Worm (Caenorhabditis elegans) whole organism, early embryonic: ENCODE results near the gene C33B4.5.

Experiments used
- B0310.2 ChIP-seq: sonication (generic microtip); optimal IDR thresholded peaks from 2 replicates; lab custom pipeline; 2016; ENCODE audit warnings: mild to moderate bottlenecking, missing genetic modification characterization, missing compliant biosample characterization
- F13C5.2 ChIP-seq: sonication (generic microtip); optimal IDR thresholded peaks from 2 replicates; lab custom pipeline; 2017; ENCODE audit warnings: mild to moderate bottlenecking, missing genetic modification characterization, inconsistent platforms, missing compliant biosample characterization
- aly-1 ChIP-seq: sonication (generic microtip); optimal IDR thresholded peaks from 2 replicates; lab custom pipeline; 2016; ENCODE audit warnings: missing genetic modification characterization, missing compliant biosample characterization
- ama-1 ChIP-seq: fragments of 150-350 bp; optimal IDR thresholded peaks from 2 replicates; lab custom pipeline; 2014
- ceh-13 ChIP-seq: fragments of 200-800 bp; sonication (Bioruptor generic); optimal IDR thresholded peaks from 2 replicates; lab custom pipeline; 2018; ENCODE audit warnings: mild to moderate bottlenecking, missing genetic modification characterization, missing compliant biosample characterization
- ceh-36 ChIP-seq: sonication (generic microtip); optimal IDR thresholded peaks from 2 replicates; lab custom pipeline; 2016; ENCODE audit warnings: missing genetic modification characterization, inconsistent platforms, missing compliant biosample characterization
- ets-7 ChIP-seq: sonication (generic microtip); optimal IDR thresholded peaks from 2 replicates; lab custom pipeline; 2016; ENCODE audit warnings: missing genotype, missing genetic modification characterization, missing compliant biosample characterization
- flt-1 ChIP-seq: fragments of 200-800 bp; sonication (Bioruptor generic); IDR thresholded peaks from 2 replicates; pipeline ENCODE4 v1.3.6; 2022; ENCODE audit warnings: missing genetic modification characterization, missing compliant biosample characterization
- hmbx-1 ChIP-seq: sonication (generic microtip); optimal IDR thresholded peaks from 2 replicates; lab custom pipeline; 2016; ENCODE audit warnings: mild to moderate bottlenecking, missing genetic modification characterization, missing compliant biosample characterization
- hmg-4 ChIP-seq: fragments of 200-800 bp; sonication (Bioruptor generic); optimal IDR thresholded peaks from 2 replicates; lab custom pipeline; 2018; ENCODE audit warnings: mild to moderate bottlenecking, missing genetic modification characterization, missing compliant biosample characterization
- hnd-1 ChIP-seq: sonication (generic microtip); optimal IDR thresholded peaks from 2 replicates; lab custom pipeline; 2016; ENCODE audit warnings: missing genetic modification characterization, missing compliant biosample characterization
- pes-1 ChIP-seq: fragments of 200-800 bp; sonication (Bioruptor generic); IDR thresholded peaks from 2 replicates; pipeline ENCODE4 v1.3.6; 2022; ENCODE audit warnings: missing genetic modification reagents, missing genetic modification characterization, missing compliant biosample characterization
- scrt-1 ChIP-seq: fragments of 200-800 bp; sonication (Bioruptor generic); IDR thresholded peaks from 2 replicates; pipeline ENCODE4 v1.3.6; 2022; ENCODE audit warnings: missing genetic modification characterization, missing compliant biosample characterization
- sea-1 ChIP-seq: fragments of 200-800 bp; sonication (Bioruptor generic); conservative IDR thresholded peaks from 2 replicates; pipeline ENCODE4 v1.3.6; 2022; ENCODE audit warnings: missing genetic modification characterization, missing compliant biosample characterization
- tbx-11 ChIP-seq: fragments of 200-800 bp; sonication (Bioruptor generic); IDR thresholded peaks from 2 replicates; pipeline ENCODE4 v1.3.6; 2022; ENCODE audit warnings: missing genetic modification characterization, missing compliant biosample characterization
- tbx-37 ChIP-seq: fragments of 200-800 bp; sonication (Bioruptor generic); conservative IDR thresholded peaks from 2 replicates; pipeline ENCODE4 v1.3.6; 2022; ENCODE audit warnings: missing genetic modification reagents, missing genetic modification characterization, missing compliant biosample characterization
- tra-4 ChIP-seq: sonication (generic microtip); optimal IDR thresholded peaks from 2 replicates; lab custom pipeline; 2017; ENCODE audit warnings: missing genetic modification characterization, missing compliant biosample characterization

The C33B4.5 gene

ce11 chrII:11409678-11410133 lies 26.6 kb downstream of the C33B4.5 start, which contains the start of gene C05D12.7:
Gene C05D12.7 (plus strand): TSS chrII:11410083.
- no peak for TF ChIP-seq pes-1 (GFP tag; lab: Robert Waterston, UW)
- TF ChIP-seq hnd-1: no peak
- TF ChIP-seq tbx-11 (GFP tag; lab: Robert Waterston, UW): no peak
- no peak for TF ChIP-seq F13C5.2 (tag; lab: Kevin White, UChicago)
- no peak for TF ChIP-seq hmbx-1 (tag; lab: Kevin White, UChicago)
- TF ChIP-seq tra-4 (tag; lab: Kevin White, UChicago): no peak

- no peak for TF ChIP-seq tra-4 (tag; lab: Kevin White, UChicago)
Measured at ce11 chrII:11415672-11416071, 32.5 kb downstream of the C33B4.5 start, which contains the start of gene C05D12.1. Gene C05D12.1 (minus strand): TSS chrII:11415772.

ce11 chrII:11417999-11418398 lies 34.9 kb downstream of the C33B4.5 start, which contains the start of gene C05D12.2:
Gene C05D12.2 (plus strand): TSS chrII:11418299.
- TF ChIP-seq flt-1 (GFP tag; lab: Robert Waterston, UW) (no peak), B0310.2 (tag; lab: Kevin White, UChicago) (no peak), sea-1 (no peak), hmg-4 (GFP tag; lab: Kevin White, UChicago) (no peak), ets-7 (tag; lab: Kevin White, UChicago) (no peak), pes-1 (GFP tag; lab: Robert Waterston, UW) (no peak), aly-1 (tag; lab: Kevin White, UChicago) (no peak), ama-1 (lab: Kevin White, UChicago) (no peak), tra-4 (tag; lab: Kevin White, UChicago) (no peak), ceh-36 (tag; lab: Kevin White, UChicago) (no peak), hnd-1 (no peak), tbx-11 (GFP tag; lab: Robert Waterston, UW) (no peak), hmbx-1 (tag; lab: Kevin White, UChicago) (no peak)

ce11 chrII:11418476-11418875 lies 35.3 kb downstream of the C33B4.5 start:
- TF ChIP-seq tbx-11 (GFP tag; lab: Robert Waterston, UW) (no peak), ama-1 (lab: Kevin White, UChicago) (no peak), hnd-1 (no peak), ceh-36 (tag; lab: Kevin White, UChicago) (no peak), flt-1 (GFP tag; lab: Robert Waterston, UW) (no peak)

- TF ChIP-seq hmg-4 (GFP tag; lab: Kevin White, UChicago) (no peak), B0310.2 (tag; lab: Kevin White, UChicago) (no peak), ceh-36 (tag; lab: Kevin White, UChicago) (no peak), aly-1 (tag; lab: Kevin White, UChicago) (no peak), F13C5.2 (tag; lab: Kevin White, UChicago) (no peak), sea-1 (no peak), tbx-37 (GFP tag; lab: Robert Waterston, UW) (no peak), tbx-11 (GFP tag; lab: Robert Waterston, UW) (no peak), scrt-1 (GFP tag; lab: Robert Waterston, UW) (no peak), hmbx-1 (tag; lab: Kevin White, UChicago) (no peak), ceh-13 (GFP tag; lab: Kevin White, UChicago) (no peak), hnd-1 (no peak), pes-1 (GFP tag; lab: Robert Waterston, UW) (no peak), flt-1 (GFP tag; lab: Robert Waterston, UW) (no peak), tra-4 (tag; lab: Kevin White, UChicago) (no peak), ama-1 (lab: Kevin White, UChicago) (no peak), ets-7 (tag; lab: Kevin White, UChicago) (no peak)
Measured at ce11 chrII:11424032-11424431, 40.9 kb downstream of the C33B4.5 start.

- no peak for TF ChIP-seq tbx-37 (GFP tag; lab: Robert Waterston, UW)
- TF ChIP-seq ets-7 (tag; lab: Kevin White, UChicago): no peak
- TF ChIP-seq hmg-4 (GFP tag; lab: Kevin White, UChicago): no peak
- TF ChIP-seq pes-1 (GFP tag; lab: Robert Waterston, UW): no peak
- TF ChIP-seq hnd-1: no peak
- no peak for TF ChIP-seq scrt-1 (GFP tag; lab: Robert Waterston, UW)
- TF ChIP-seq tbx-11 (GFP tag; lab: Robert Waterston, UW): no peak
Measured at ce11 chrII:11424579-11425316, 41.6 kb downstream of the C33B4.5 start, which contains the start of gene C05D12.3. Gene C05D12.3 (plus strand): TSS chrII:11425266.

- TF ChIP-seq ama-1 (lab: Kevin White, UChicago) (no peak), hmg-4 (GFP tag; lab: Kevin White, UChicago) (no peak), ets-7 (tag; lab: Kevin White, UChicago) (no peak), tbx-37 (GFP tag; lab: Robert Waterston, UW) (no peak), ceh-36 (tag; lab: Kevin White, UChicago) (no peak), scrt-1 (GFP tag; lab: Robert Waterston, UW) (no peak), B0310.2 (tag; lab: Kevin White, UChicago) (no peak), flt-1 (GFP tag; lab: Robert Waterston, UW) (no peak), tbx-11 (GFP tag; lab: Robert Waterston, UW) (no peak), aly-1 (tag; lab: Kevin White, UChicago) (no peak), pes-1 (GFP tag; lab: Robert Waterston, UW) (no peak), hnd-1 (no peak), F13C5.2 (tag; lab: Kevin White, UChicago) (no peak), hmbx-1 (tag; lab: Kevin White, UChicago) (no peak)
Measured at ce11 chrII:11427322-11427721, 44.2 kb downstream of the C33B4.5 start.
